Fruit fly (Drosophila melanogaster) whole organism, prepupa: Measurements from ENCODE around the gene CG14210.

Experiments used
- CG10669 ChIP-seq: fragments of 200-800 bp; sonication (Bioruptor generic); optimal IDR thresholded peaks from 3 replicates; lab custom pipeline; 2018; ENCODE audit warnings: missing biosample characterization, mild to moderate bottlenecking, missing genetic modification characterization, moderate library complexity
- CG11294 ChIP-seq: fragments of 200-800 bp; sonication (Bioruptor generic); IDR thresholded peaks from 2 replicates; pipeline ENCODE4 v1.3.6; 2022; ENCODE audit warnings: missing biosample characterization, missing genetic modification characterization
- CG11902 ChIP-seq: fragments of 200-800 bp; sonication (Bioruptor generic); optimal IDR thresholded peaks from 3 replicates; lab custom pipeline; 2016; ENCODE audit warnings: missing biosample characterization, missing genetic modification characterization
- CG15336 ChIP-seq: fragments of 200-800 bp; sonication (Bioruptor generic); IDR thresholded peaks from 2 replicates; pipeline ENCODE4 v1.3.6; 2022; ENCODE audit warnings: missing biosample characterization, missing genetic modification characterization
- CG3032 ChIP-seq: fragments of 200-800 bp; optimal IDR thresholded peaks from 2 replicates; lab custom pipeline; 2019; ENCODE audit warnings: missing biosample characterization, mild to moderate bottlenecking, missing genetic modification characterization, moderate library complexity
- CG31627 ChIP-seq: fragments of 200-800 bp; sonication (Bioruptor generic); optimal IDR thresholded peaks from 3 replicates; lab custom pipeline; 2016; ENCODE audit warnings: missing biosample characterization, missing genetic modification characterization
- CG32006 ChIP-seq: fragments of 200-800 bp; sonication (Bioruptor generic); optimal IDR thresholded peaks from 3 replicates; lab custom pipeline; 2017; ENCODE audit warnings: missing biosample characterization, mild to moderate bottlenecking, missing genetic modification characterization
- CG34406 ChIP-seq: fragments of 200-800 bp; sonication (Bioruptor generic); optimal IDR thresholded peaks from 3 replicates; lab custom pipeline; 2016; ENCODE audit warnings: missing biosample characterization, missing genetic modification characterization
- CG3919 ChIP-seq: fragments of 200-800 bp; sonication (Bioruptor generic); optimal IDR thresholded peaks from 3 replicates; lab custom pipeline; 2016; ENCODE audit warnings: missing biosample characterization, missing genetic modification characterization
- CG4318 ChIP-seq: fragments of 200-800 bp; sonication (Bioruptor generic); optimal IDR thresholded peaks from 3 replicates; lab custom pipeline; 2017; ENCODE audit warnings: missing biosample characterization, mild to moderate bottlenecking, missing genetic modification characterization
- CG6163 ChIP-seq: fragments of 200-800 bp; sonication (Bioruptor generic); IDR thresholded peaks from 3 replicates; pipeline ENCODE4 v1.3.6; 2022; ENCODE audit warnings: missing biosample characterization, missing genetic modification characterization
- CG6276 ChIP-seq: fragments of 200-800 bp; sonication (Bioruptor generic); optimal IDR thresholded peaks from 2 replicates; lab custom pipeline; 2017; ENCODE audit warnings: missing biosample characterization, mild to moderate bottlenecking, missing genetic modification characterization
- CG6792 ChIP-seq: fragments of 200-800 bp; sonication (Bioruptor generic); optimal IDR thresholded peaks from 3 replicates; lab custom pipeline; 2016; ENCODE audit warnings: missing biosample characterization, missing genetic modification characterization
- CG6808 ChIP-seq: fragments of 200-800 bp; sonication (Bioruptor generic); optimal IDR thresholded peaks from 3 replicates; lab custom pipeline; 2017; ENCODE audit warnings: missing biosample characterization, missing genetic modification characterization, mild to moderate bottlenecking, moderate library complexity, missing genetic modification reagents
- CG7368 ChIP-seq: fragments of 200-800 bp; sonication (Bioruptor generic); optimal IDR thresholded peaks from 3 replicates; lab custom pipeline; 2016; ENCODE audit warnings: missing biosample characterization, missing genetic modification characterization
- CG8119 ChIP-seq: fragments of 200-800 bp; sonication (Bioruptor generic); IDR thresholded peaks from 3 replicates; pipeline ENCODE4 v1.3.6; 2022; ENCODE audit warnings: missing biosample characterization, missing genetic modification characterization
- CG8319 ChIP-seq: fragments of 200-800 bp; sonication (Bioruptor generic); optimal IDR thresholded peaks from 3 replicates; lab custom pipeline; 2016; ENCODE audit warnings: missing biosample characterization, missing genetic modification characterization
- CG8632 ChIP-seq: fragments of 200-800 bp; sonication (Bioruptor generic); optimal IDR thresholded peaks from 3 replicates; lab custom pipeline; 2016; ENCODE audit warnings: missing biosample characterization, missing genetic modification characterization
- CG9139 ChIP-seq: fragments of 200-800 bp; sonication (Bioruptor generic); optimal IDR thresholded peaks from 3 replicates; lab custom pipeline; 2017; ENCODE audit warnings: missing biosample characterization, mild to moderate bottlenecking, missing genetic modification characterization
- Eip75B ChIP-seq: fragments of 200-800 bp; sonication (Bioruptor generic); optimal IDR thresholded peaks from 3 replicates; lab custom pipeline; 2016; ENCODE audit warnings: missing biosample characterization, missing genetic modification characterization
- Eip78C ChIP-seq: fragments of 200-800 bp; sonication (Bioruptor generic); peaks from one replicate; lab custom pipeline; 2016; ENCODE audit warnings: missing biosample characterization, missing genetic modification characterization
- Eip93F ChIP-seq: fragments of 200-800 bp; sonication (Bioruptor generic); optimal IDR thresholded peaks from 2 replicates; lab custom pipeline; 2016; ENCODE audit warnings: missing biosample characterization, mild to moderate bottlenecking, missing genetic modification characterization
- Ets21C ChIP-seq: fragments of 200-800 bp; sonication (Bioruptor generic); optimal IDR thresholded peaks from 3 replicates; lab custom pipeline; 2016; ENCODE audit warnings: missing biosample characterization, missing genetic modification characterization
- Ets96B ChIP-seq: fragments of 200-800 bp; optimal IDR thresholded peaks from 2 replicates; lab custom pipeline; 2019; ENCODE audit warnings: missing biosample characterization, mild to moderate bottlenecking, missing genetic modification characterization, moderate library complexity
- Gug ChIP-seq: fragments of 200-800 bp; sonication (Bioruptor generic); IDR thresholded peaks from 2 replicates; pipeline ENCODE4 v1.3.6; 2022; ENCODE audit warnings: missing biosample characterization, missing genetic modification characterization
- Hr39 ChIP-seq: fragments of 200-800 bp; sonication (Bioruptor generic); optimal IDR thresholded peaks from 2 replicates; lab custom pipeline; 2016; ENCODE audit warnings: missing biosample characterization, missing genetic modification characterization
- Hr4 ChIP-seq: fragments of 200-800 bp; sonication (Bioruptor generic); optimal IDR thresholded peaks from 3 replicates; lab custom pipeline; 2016; ENCODE audit warnings: missing biosample characterization, missing genetic modification characterization
- Lpt ChIP-seq: fragments of 200-800 bp; sonication (Bioruptor generic); optimal IDR thresholded peaks from 3 replicates; lab custom pipeline; 2016; ENCODE audit warnings: missing biosample characterization, missing genetic modification characterization
- Smox ChIP-seq: fragments of 200-800 bp; sonication (Bioruptor generic); optimal IDR thresholded peaks from 3 replicates; lab custom pipeline; 2016; ENCODE audit warnings: missing biosample characterization, missing genetic modification characterization
- Sox102F ChIP-seq: fragments of 200-800 bp; sonication (Bioruptor generic); optimal IDR thresholded peaks from 2 replicates; lab custom pipeline; 2016; ENCODE audit warnings: missing biosample characterization, mild to moderate bottlenecking, missing genetic modification characterization
- Sox14 ChIP-seq: fragments of 200-800 bp; sonication (Bioruptor generic); optimal IDR thresholded peaks from 3 replicates; lab custom pipeline; 2016; ENCODE audit warnings: missing biosample characterization, missing genetic modification characterization
- Sox15 ChIP-seq: fragments of 200-800 bp; sonication (Bioruptor generic); optimal IDR thresholded peaks from 3 replicates; lab custom pipeline; 2016; ENCODE audit warnings: missing biosample characterization, missing genetic modification characterization
- achi ChIP-seq: fragments of 200-800 bp; sonication (Bioruptor generic); optimal IDR thresholded peaks from 3 replicates; lab custom pipeline; 2016; ENCODE audit warnings: missing biosample characterization, missing genetic modification characterization
- acj6 ChIP-seq: fragments of 200-800 bp; sonication (Bioruptor generic); optimal IDR thresholded peaks from 3 replicates; lab custom pipeline; 2016; ENCODE audit warnings: missing biosample characterization, missing genetic modification characterization
- cyc ChIP-seq: fragments of 200-800 bp; sonication (Bioruptor generic); optimal IDR thresholded peaks from 3 replicates; lab custom pipeline; 2016; ENCODE audit warnings: missing biosample characterization, missing genetic modification characterization
- dac ChIP-seq: fragments of 200-800 bp; sonication (Bioruptor generic); optimal IDR thresholded peaks from 2 replicates; lab custom pipeline; 2017; ENCODE audit warnings: missing biosample characterization, mild to moderate bottlenecking, missing genetic modification characterization
- dsx ChIP-seq: fragments of 200-800 bp; optimal IDR thresholded peaks from 3 replicates; lab custom pipeline; 2019; ENCODE audit warnings: missing biosample characterization, mild to moderate bottlenecking, missing genetic modification characterization, moderate library complexity; ENCODE audit not compliant: poor library complexity, severe bottlenecking
- eg ChIP-seq: fragments of 200-800 bp; sonication (Bioruptor generic); IDR thresholded peaks from 3 replicates; pipeline ENCODE4 v1.3.6; 2022; ENCODE audit warnings: missing biosample characterization, missing genetic modification characterization
- esn ChIP-seq: fragments of 200-800 bp; sonication (Bioruptor generic); optimal IDR thresholded peaks from 2 replicates; lab custom pipeline; 2016; ENCODE audit warnings: missing biosample characterization, mild to moderate bottlenecking, missing genetic modification characterization, moderate library complexity
- fd59A ChIP-seq: fragments of 200-800 bp; sonication (Bioruptor generic); optimal IDR thresholded peaks from 2 replicates; lab custom pipeline; 2017; ENCODE audit warnings: missing biosample characterization, mild to moderate bottlenecking, missing genetic modification characterization, missing genetic modification reagents
- fkh ChIP-seq: fragments of 200-800 bp; sonication (Bioruptor generic); optimal IDR thresholded peaks from 3 replicates; lab custom pipeline; 2017; ENCODE audit warnings: missing biosample characterization, mild to moderate bottlenecking, missing genetic modification characterization, moderate library complexity
- lz ChIP-seq: fragments of 200-800 bp; sonication (Bioruptor generic); optimal IDR thresholded peaks from 3 replicates; lab custom pipeline; 2016; ENCODE audit warnings: missing biosample characterization, missing genetic modification characterization
- net ChIP-seq: fragments of 200-800 bp; sonication (Bioruptor generic); optimal IDR thresholded peaks from 3 replicates; lab custom pipeline; 2016; ENCODE audit warnings: missing biosample characterization, missing genetic modification characterization
- pdm3 ChIP-seq: fragments of 200-800 bp; sonication (Bioruptor generic); optimal IDR thresholded peaks from 3 replicates; lab custom pipeline; 2016; ENCODE audit warnings: missing biosample characterization, missing genetic modification characterization
- salr ChIP-seq, 2 experiments: fragments of 200-800 bp; sonication (Bioruptor generic); optimal IDR thresholded peaks; 3 replicates each; lab custom pipeline; 2016 to 2018; ENCODE audit warnings: missing biosample characterization in 2 of 2, missing genetic modification characterization in 2 of 2, mild to moderate bottlenecking in 1 of 2
- spab ChIP-seq: fragments of 200-800 bp; sonication (Bioruptor generic); optimal IDR thresholded peaks from 2 replicates; lab custom pipeline; 2017; ENCODE audit warnings: missing biosample characterization, mild to moderate bottlenecking, missing genetic modification characterization, missing genetic modification reagents
- ss ChIP-seq, 2 experiments: fragments of 200-800 bp; sonication (Bioruptor generic); optimal IDR thresholded peaks; 2 replicates in 1 of 2; 3 replicates in 1 of 2; lab custom pipeline; 2017 to 2018; ENCODE audit warnings: mild to moderate bottlenecking in 2 of 2, missing biosample characterization in 2 of 2, missing genetic modification characterization in 2 of 2, moderate library complexity in 1 of 2
- svp ChIP-seq: fragments of 200-800 bp; sonication (Bioruptor generic); peaks from one replicate; lab custom pipeline; 2016; ENCODE audit warnings: missing biosample characterization, missing genetic modification characterization
- topi ChIP-seq: fragments of 200-800 bp; sonication (Bioruptor generic); optimal IDR thresholded peaks from 3 replicates; lab custom pipeline; 2016; ENCODE audit warnings: missing biosample characterization, missing genetic modification characterization
- vri ChIP-seq: fragments of 200-800 bp; sonication (Bioruptor generic); optimal IDR thresholded peaks from 3 replicates; lab custom pipeline; 2016; ENCODE audit warnings: missing biosample characterization, mild to moderate bottlenecking, missing genetic modification characterization

CG14210 gene

DNA sequence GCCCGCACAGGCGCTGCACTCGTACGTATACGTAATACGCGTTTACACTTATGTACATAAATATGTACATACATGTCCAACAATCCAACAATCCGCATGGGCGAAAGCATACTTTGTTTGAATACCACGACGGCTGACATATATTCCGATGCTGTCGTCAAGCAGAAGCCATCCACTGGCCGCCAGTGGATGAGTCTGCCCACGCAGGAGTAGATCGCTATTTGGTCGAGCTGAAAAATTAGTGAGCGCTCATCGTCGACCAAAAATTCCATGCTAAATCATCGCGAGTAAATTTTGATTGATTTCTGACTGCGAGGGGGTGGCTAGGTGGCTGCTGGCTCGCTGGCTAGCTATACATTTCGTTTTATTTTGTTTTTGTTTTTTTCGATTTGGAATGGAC, 13.5 kb upstream of the CG14210 start:
- TF ChIP-seq CG6276 (GFP tag; lab: Kevin White, UChicago) (no peak), fkh (GFP tag; lab: Kevin White, UChicago) (peak; percentile 9)
- TF ChIP-seq, all 60 proteins: peak for 1

DNA sequence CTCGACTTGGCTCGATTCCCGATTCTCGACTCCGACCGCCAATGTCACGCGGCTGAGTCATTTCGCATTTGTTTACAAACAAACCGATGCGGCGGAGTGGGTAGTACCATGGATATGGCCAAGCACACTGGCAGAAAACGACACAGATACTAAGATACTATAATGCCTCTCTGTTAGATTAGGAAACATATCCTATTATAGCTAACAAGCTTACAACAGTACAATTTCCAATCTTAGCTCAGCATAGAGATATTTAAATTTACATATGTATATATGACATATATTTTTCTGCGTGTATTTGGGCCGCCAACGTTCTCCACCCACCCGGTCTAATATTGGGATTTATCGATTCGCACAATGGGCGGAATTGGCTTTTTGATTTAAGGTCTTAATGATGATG, 12.0 kb upstream of the CG14210 start:
- peak; percentile 63 for TF ChIP-seq acj6
- TF ChIP-seq Smox (GFP tag; lab: Kevin White, UChicago): peak; percentile 39
- TF ChIP-seq eg (GFP tag; lab: Robert Waterston, UW): peak; percentile 89
- peak; percentile 60 for TF ChIP-seq CG7368 (GFP tag; lab: Kevin White, UChicago)
- peak; percentile 61 for TF ChIP-seq CG10669
- peak; percentile 68 for TF ChIP-seq CG3032
- peak; percentile 70 for TF ChIP-seq lz (GFP tag; lab: Kevin White, UChicago)
- peak; percentile 76 for TF ChIP-seq Gug (GFP tag; lab: Robert Waterston, UW)
- TF ChIP-seq Sox14 (GFP tag; lab: Kevin White, UChicago): peak; percentile 69
- TF ChIP-seq Lpt (GFP tag; lab: Kevin White, UChicago): peak; percentile 60
- TF ChIP-seq CG32006 (GFP tag; lab: Kevin White, UChicago): peak; percentile 83
- peak; percentile 73 for TF ChIP-seq CG11294 (GFP tag; lab: Robert Waterston, UW)
- peak; percentile 64 for TF ChIP-seq esn (GFP tag; lab: Kevin White, UChicago)
- peak; percentile 23 for TF ChIP-seq dac (GFP tag; lab: Kevin White, UChicago)
- peak; percentile 39 for TF ChIP-seq vri
- TF ChIP-seq CG6276 (GFP tag; lab: Kevin White, UChicago): peak; percentile 61
- peak; percentile 54 for TF ChIP-seq CG6808
- peak; percentile 48 for TF ChIP-seq Hr39 (GFP tag; lab: Kevin White, UChicago)
- TF ChIP-seq CG3919 (GFP tag; lab: Kevin White, UChicago): peak; percentile 84
- peak; percentile 68 for TF ChIP-seq Ets96B (tag; lab: Kevin White, UChicago)
- peak; percentile 85 for TF ChIP-seq CG8119 (GFP tag; lab: Robert Waterston, UW)
- peak; percentile 12 for TF ChIP-seq Eip93F (GFP tag; lab: Kevin White, UChicago)
- no peak for TF ChIP-seq Ets21C (GFP tag; lab: Kevin White, UChicago)
- no peak for TF ChIP-seq CG9139
- TF ChIP-seq ss (GFP tag; optimal IDR thresholded peaks at IDR 0.05; lab: Kevin White, UChicago): peak; percentile 60 to 61
- TF ChIP-seq CG6792 (GFP tag; lab: Kevin White, UChicago): peak; percentile 65
- TF ChIP-seq pdm3 (GFP tag; lab: Kevin White, UChicago): peak; percentile 66
- TF ChIP-seq CG11902: peak; percentile 58
- TF ChIP-seq fd59A (GFP tag; lab: Kevin White, UChicago): peak; percentile 55
- peak; percentile 86 for TF ChIP-seq CG15336 (GFP tag; lab: Robert Waterston, UW)
- peak; percentile 11 to 79 for TF ChIP-seq salr (GFP tag; optimal IDR thresholded peaks at IDR 0.05; lab: Kevin White, UChicago)
- peak; percentile 83 for TF ChIP-seq topi (GFP tag; lab: Kevin White, UChicago)
- peak; percentile 74 for TF ChIP-seq svp
- TF ChIP-seq CG6163: peak; percentile 89
- peak; percentile 63 for TF ChIP-seq net (GFP tag; lab: Kevin White, UChicago)
- peak; percentile 54 for TF ChIP-seq CG8319 (GFP tag; lab: Kevin White, UChicago)
- TF ChIP-seq achi (GFP tag; lab: Kevin White, UChicago): peak; percentile 74
- TF ChIP-seq fkh (GFP tag; lab: Kevin White, UChicago): peak; percentile 25
- TF ChIP-seq dsx (GFP tag; lab: Kevin White, UChicago): peak; percentile 66
- peak; percentile 44 for TF ChIP-seq CG34406 (GFP tag; lab: Kevin White, UChicago)
- TF ChIP-seq Eip78C: peak; percentile 92
- peak; percentile 54 for TF ChIP-seq spab
- TF ChIP-seq Eip75B: peak; percentile 80
- peak; percentile 66 for TF ChIP-seq cyc (GFP tag; lab: Kevin White, UChicago)
- peak; percentile 37 for TF ChIP-seq Sox102F
- peak; percentile 21 for TF ChIP-seq CG8632
- peak; percentile 42 for TF ChIP-seq Sox15 (GFP tag; lab: Kevin White, UChicago)
- peak; percentile 85 for TF ChIP-seq Hr4 (GFP tag; lab: Kevin White, UChicago)
- peak; percentile 43 for TF ChIP-seq CG31627 (GFP tag; lab: Kevin White, UChicago)
- peak; percentile 65 for TF ChIP-seq CG4318 (GFP tag; lab: Kevin White, UChicago)
